Fruit fly (Drosophila melanogaster) whole organism, prepupa: ENCODE results near the gene hyx.

Experiments
- CG10631 ChIP-seq: fragments of 200-800 bp; sonication (Bioruptor generic); optimal IDR thresholded peaks from 2 replicates; lab custom pipeline; 2016; ENCODE audit warnings: missing biosample characterization, missing genetic modification characterization
- CG10669 ChIP-seq: fragments of 200-800 bp; sonication (Bioruptor generic); optimal IDR thresholded peaks from 3 replicates; lab custom pipeline; 2018; ENCODE audit warnings: missing biosample characterization, mild to moderate bottlenecking, missing genetic modification characterization, moderate library complexity
- CG6163 ChIP-seq: fragments of 200-800 bp; sonication (Bioruptor generic); IDR thresholded peaks from 3 replicates; pipeline ENCODE4 v1.3.6; 2022; ENCODE audit warnings: missing biosample characterization, missing genetic modification characterization
- CG8319 ChIP-seq: fragments of 200-800 bp; sonication (Bioruptor generic); optimal IDR thresholded peaks from 3 replicates; lab custom pipeline; 2016; ENCODE audit warnings: missing biosample characterization, missing genetic modification characterization
- Hr39 ChIP-seq: fragments of 200-800 bp; sonication (Bioruptor generic); optimal IDR thresholded peaks from 2 replicates; lab custom pipeline; 2016; ENCODE audit warnings: missing biosample characterization, missing genetic modification characterization
- acj6 ChIP-seq: fragments of 200-800 bp; sonication (Bioruptor generic); optimal IDR thresholded peaks from 3 replicates; lab custom pipeline; 2016; ENCODE audit warnings: missing biosample characterization, missing genetic modification characterization

DNA sequence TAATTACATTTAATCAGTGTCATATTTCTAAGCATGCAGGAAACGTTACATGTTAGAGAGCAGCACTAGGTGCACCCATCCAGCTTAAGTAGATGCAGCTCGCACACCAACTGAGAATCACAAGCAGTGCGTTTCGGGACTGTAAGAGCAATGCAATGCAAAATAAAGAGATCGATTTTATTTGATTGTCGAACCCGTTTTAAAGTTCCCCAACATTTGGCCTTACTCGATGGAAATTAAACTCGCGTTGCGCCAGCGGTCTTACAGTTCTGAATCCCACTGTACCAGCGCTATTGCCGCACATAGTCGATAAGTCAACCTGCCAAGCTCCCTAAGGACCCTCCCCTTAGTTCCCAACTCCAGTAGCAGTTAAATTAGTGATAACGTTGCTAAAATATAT, 24.2 kb downstream of the hyx start:
- TF ChIP-seq acj6 (GFP tag; lab: Kevin White, UChicago): peak; percentile 12
- peak; percentile 4 for TF ChIP-seq CG8319
- peak; percentile 37 for TF ChIP-seq Hr39 (GFP tag; lab: Kevin White, UChicago)
- TF ChIP-seq CG6163 (GFP tag; lab: Robert Waterston, UW): peak; percentile 73
- no peak for TF ChIP-seq CG10631 (GFP tag; lab: Kevin White, UChicago)
- no peak for TF ChIP-seq CG10669
